Worm (Caenorhabditis elegans): ENCODE measurements around the gene hipr-1.

hipr-1 gene

DNA sequence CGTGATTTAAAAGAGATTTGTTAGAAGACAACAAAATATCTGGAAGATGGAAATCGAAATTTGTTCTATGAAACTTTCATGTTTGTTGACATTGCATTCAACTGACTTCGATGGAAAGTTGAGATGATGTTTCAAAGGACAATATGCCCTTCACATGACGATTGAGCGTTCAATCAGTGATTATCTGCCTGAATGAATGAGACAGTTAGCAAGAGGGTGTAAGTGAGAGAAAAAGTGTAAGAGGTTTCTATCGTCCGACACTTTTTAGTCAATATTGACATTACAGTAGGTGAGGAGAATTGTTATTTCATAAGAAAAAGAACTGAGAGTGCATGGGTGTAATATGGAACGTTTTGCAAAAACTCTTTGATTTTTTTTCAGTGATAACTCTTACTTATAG, 13.2 kb downstream of the hipr-1 start:
- TF ChIP-seq mdl-1 (tag; optimal IDR thresholded peaks at IDR 0.05) = no peak
- TF ChIP-seq F13H6.1 (tag; optimal IDR thresholded peaks at IDR 0.05) = peak; percentile 5
- TF ChIP-seq lin-11 (tag; optimal IDR thresholded peaks at IDR 0.05) = no peak
- no peak for TF ChIP-seq nhr-237 (tag; optimal IDR thresholded peaks at IDR 0.05)
- TF ChIP-seq zag-1 (tag; optimal IDR thresholded peaks at IDR 0.05) = no peak
- no peak for TF ChIP-seq snpc-4 (tag; optimal IDR thresholded peaks at IDR 0.05)
- peak; percentile 76 for TF ChIP-seq sma-9 (GFP tag; optimal IDR thresholded peaks at IDR 0.05)
- no peak for TF ChIP-seq sma-9 (tag; optimal IDR thresholded peaks at IDR 0.05)
- TF ChIP-seq nhr-11 (tag; optimal IDR thresholded peaks at IDR 0.05) = no peak
- TF ChIP-seq nhr-77 (tag; optimal IDR thresholded peaks at IDR 0.05) = no peak
- no peak for TF ChIP-seq C34F6.9 (tag; optimal IDR thresholded peaks at IDR 0.05)
- TF ChIP-seq skn-1 (tag; optimal IDR thresholded peaks at IDR 0.05) = no peak
- TF ChIP-seq mab-5 (tag; optimal IDR thresholded peaks at IDR 0.05) = no peak
- peak; percentile 55 for TF ChIP-seq blmp-1 (tag; optimal IDR thresholded peaks at IDR 0.05; ENCODE audit: insufficient read depth)
- TF ChIP-seq fos-1 (tag; optimal IDR thresholded peaks at IDR 0.05) = peak; percentile 21
- no peak for TF ChIP-seq unc-39 (tag; optimal IDR thresholded peaks at IDR 0.05)
- TF ChIP-seq lin-39 (tag; optimal IDR thresholded peaks at IDR 0.05) = no peak
- no peak for TF ChIP-seq sem-4 (tag; optimal IDR thresholded peaks at IDR 0.05)
- TF ChIP-seq crh-2 (tag; optimal IDR thresholded peaks at IDR 0.05) = peak; percentile 34
- TF ChIP-seq ZK546.5 (tag; optimal IDR thresholded peaks at IDR 0.05) = no peak
- no peak for TF ChIP-seq ztf-1 (GFP tag; conservative IDR thresholded peaks at IDR 0.05)
- peak; percentile 75 for TF ChIP-seq nhr-129 (tag; optimal IDR thresholded peaks at IDR 0.05)
- TF ChIP-seq nhr-23 (tag; optimal IDR thresholded peaks at IDR 0.05) = no peak
- TF ChIP-seq aly-2 (tag; optimal IDR thresholded peaks at IDR 0.05) = no peak
- no peak for TF ChIP-seq elt-1 (tag; optimal IDR thresholded peaks at IDR 0.05)
- no peak for TF ChIP-seq ztf-4 (tag; optimal IDR thresholded peaks at IDR 0.05)
- no peak for TF ChIP-seq nhr-10 (tag; optimal IDR thresholded peaks at IDR 0.05)
- no peak for TF ChIP-seq egl-27 (tag; optimal IDR thresholded peaks at IDR 0.05)
- TF ChIP-seq gmeb-1 (tag; optimal IDR thresholded peaks at IDR 0.05) = no peak
- peak; percentile 38 for TF ChIP-seq nhr-6 (tag; optimal IDR thresholded peaks at IDR 0.05)
- peak in 1 of 2 experiments; percentile 15 for TF ChIP-seq lsy-2 (tag; optimal IDR thresholded peaks at IDR 0.05)
- no peak for TF ChIP-seq Y55F3AM.14 (GFP tag; optimal IDR thresholded peaks at IDR 0.05)

DNA sequence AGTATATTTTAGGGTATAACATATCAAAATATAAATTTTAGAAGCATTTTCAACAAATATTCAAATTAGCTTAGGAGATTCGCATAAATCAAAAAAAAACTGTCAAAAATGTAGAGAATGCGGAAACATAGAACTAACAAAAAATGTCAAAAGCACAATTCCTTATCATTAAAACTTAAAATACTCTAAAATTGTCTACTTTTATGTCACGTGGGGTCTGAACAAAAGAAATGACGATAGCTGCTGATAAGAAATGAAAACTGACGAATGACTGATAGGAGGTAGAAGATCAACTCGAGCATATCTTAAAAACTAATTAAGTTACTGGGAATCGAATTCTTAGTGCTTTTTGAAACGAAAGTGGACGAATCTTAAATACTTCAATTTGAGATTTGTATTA, 13.7 kb downstream of the hipr-1 start:
- no peak for TF ChIP-seq zag-1 (tag; optimal IDR thresholded peaks at IDR 0.05)
- no peak for TF ChIP-seq egl-27 (tag; optimal IDR thresholded peaks at IDR 0.05)
- peak; percentile 43 for TF ChIP-seq crh-2 (tag; optimal IDR thresholded peaks at IDR 0.05)
- TF ChIP-seq sma-3 (GFP tag; optimal IDR thresholded peaks at IDR 0.05) = no peak
- TF ChIP-seq C34F6.9 (tag; optimal IDR thresholded peaks at IDR 0.05) = no peak
- no peak for TF ChIP-seq ZK546.5 (tag; optimal IDR thresholded peaks at IDR 0.05)
- no peak for TF ChIP-seq nhr-6 (tag; optimal IDR thresholded peaks at IDR 0.05)
- peak; percentile 57 for TF ChIP-seq gmeb-1 (tag; optimal IDR thresholded peaks at IDR 0.05)
- TF ChIP-seq mdl-1 (tag; optimal IDR thresholded peaks at IDR 0.05) = peak; percentile 34 to 56
- TF ChIP-seq alr-1 (tag; optimal IDR thresholded peaks at IDR 0.05) = no peak
- no peak for TF ChIP-seq lsy-2 (tag; optimal IDR thresholded peaks at IDR 0.05)
- no peak for TF ChIP-seq unc-55 (GFP tag; optimal IDR thresholded peaks at IDR 0.05)
- TF ChIP-seq sma-9 (GFP tag; optimal IDR thresholded peaks at IDR 0.05) = peak; percentile 94
- TF ChIP-seq sma-9 (tag; optimal IDR thresholded peaks at IDR 0.05) = no peak
- no peak for TF ChIP-seq mbf-1 (tag; optimal IDR thresholded peaks at IDR 0.05)
- peak; percentile 61 for TF ChIP-seq fos-1 (tag; optimal IDR thresholded peaks at IDR 0.05)

DNA sequence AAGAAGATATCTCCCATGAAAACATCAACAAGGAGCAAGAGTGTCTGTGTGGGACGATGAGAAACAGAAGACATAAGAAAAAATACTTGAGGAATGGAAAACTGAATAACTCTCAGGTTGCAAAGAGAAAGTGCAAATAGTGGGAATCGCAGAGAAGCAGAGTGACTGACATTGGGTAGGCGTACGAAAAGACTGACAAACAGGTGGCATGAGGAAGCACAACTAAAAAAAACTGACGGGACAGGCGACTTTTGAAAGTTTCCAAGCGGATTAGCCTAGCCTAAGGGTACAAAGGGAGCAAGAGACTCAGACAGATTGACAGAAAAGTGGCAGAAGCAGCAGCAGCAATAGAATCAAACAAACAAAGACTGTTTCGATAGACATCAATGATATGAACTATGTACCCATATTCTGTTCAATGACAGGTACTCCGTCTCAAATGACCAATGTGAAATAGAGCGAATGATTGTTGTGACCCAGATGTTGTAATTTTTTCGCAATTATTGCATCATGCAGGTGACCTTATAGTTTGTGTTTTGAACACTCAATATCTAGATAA, 14.4 kb downstream of the hipr-1 start:
- peak in 1 of 2 experiments; percentile 32 for TF ChIP-seq lsy-2 (tag; optimal IDR thresholded peaks at IDR 0.05)
- peak; percentile 98 for TF ChIP-seq nhr-129 (tag; optimal IDR thresholded peaks at IDR 0.05)
- no peak for TF ChIP-seq peb-1 (tag; optimal IDR thresholded peaks at IDR 0.05)
- TF ChIP-seq lin-39 (tag; optimal IDR thresholded peaks at IDR 0.05) = no peak
- peak; percentile 70 for TF ChIP-seq sma-9 (GFP tag; optimal IDR thresholded peaks at IDR 0.05)
- no peak for TF ChIP-seq sma-9 (tag; optimal IDR thresholded peaks at IDR 0.05)
- TF ChIP-seq ztf-1 (GFP tag; conservative IDR thresholded peaks at IDR 0.05) = no peak
- no peak for TF ChIP-seq mab-5 (tag; optimal IDR thresholded peaks at IDR 0.05)
- peak; percentile 40 for TF ChIP-seq crh-2 (tag; optimal IDR thresholded peaks at IDR 0.05)
- TF ChIP-seq mdl-1 (tag; optimal IDR thresholded peaks at IDR 0.05) = no peak
- TF ChIP-seq zag-1 (tag; optimal IDR thresholded peaks at IDR 0.05) = no peak
- TF ChIP-seq nhr-21 (tag; optimal IDR thresholded peaks at IDR 0.05) = no peak
- TF ChIP-seq dmd-4 (tag; optimal IDR thresholded peaks at IDR 0.05) = no peak
- no peak for TF ChIP-seq nhr-237 (tag; optimal IDR thresholded peaks at IDR 0.05)
- TF ChIP-seq alr-1 (tag; optimal IDR thresholded peaks at IDR 0.05) = no peak
- TF ChIP-seq ceh-16 (tag; optimal IDR thresholded peaks at IDR 0.05) = no peak
- no peak for TF ChIP-seq gmeb-1 (tag; optimal IDR thresholded peaks at IDR 0.05)
- no peak for TF ChIP-seq ama-1 (optimal IDR thresholded peaks at IDR 0.05)
- TF ChIP-seq fos-1 (tag; optimal IDR thresholded peaks at IDR 0.05) = peak; percentile 26
- peak; percentile 35 for TF ChIP-seq unc-55 (GFP tag; optimal IDR thresholded peaks at IDR 0.05)
- TF ChIP-seq snpc-4 (tag; optimal IDR thresholded peaks at IDR 0.05) = no peak
- TF ChIP-seq aly-2 (tag; optimal IDR thresholded peaks at IDR 0.05) = no peak
- TF ChIP-seq blmp-1 (tag; optimal IDR thresholded peaks at IDR 0.05; ENCODE audit: insufficient read depth) = peak; percentile 32
- no peak for TF ChIP-seq nhr-11 (tag; optimal IDR thresholded peaks at IDR 0.05)
- TF ChIP-seq nhr-25 (tag; optimal IDR thresholded peaks at IDR 0.05) = peak; percentile 61
- no peak for TF ChIP-seq ztf-11 (tag; optimal IDR thresholded peaks at IDR 0.05)
- TF ChIP-seq unc-39 (tag; optimal IDR thresholded peaks at IDR 0.05) = no peak
- no peak for TF ChIP-seq sem-4 (tag; optimal IDR thresholded peaks at IDR 0.05)
- no peak for TF ChIP-seq nhr-23 (tag; optimal IDR thresholded peaks at IDR 0.05)
- TF ChIP-seq F13H6.1 (tag; optimal IDR thresholded peaks at IDR 0.05) = peak; percentile 86
- peak; percentile 34 for TF ChIP-seq C34F6.9 (tag; optimal IDR thresholded peaks at IDR 0.05)
- no peak for TF ChIP-seq elt-3 (tag; optimal IDR thresholded peaks at IDR 0.05)
- TF ChIP-seq skn-1 (tag; optimal IDR thresholded peaks at IDR 0.05) = no peak
- peak; percentile 32 for TF ChIP-seq nhr-6 (tag; optimal IDR thresholded peaks at IDR 0.05)
- no peak for TF ChIP-seq nhr-77 (tag; optimal IDR thresholded peaks at IDR 0.05)
- TF ChIP-seq lin-11 (tag; optimal IDR thresholded peaks at IDR 0.05) = no peak
- TF ChIP-seq ztf-4 (tag; optimal IDR thresholded peaks at IDR 0.05) = peak; percentile 57
